Worm (Caenorhabditis elegans) whole organism, L4 larva: ENCODE data around the gene eelo-2.

Experiments used
- lin-1 ChIP-seq: fragments of 200-800 bp; sonication (Bioruptor generic); IDR thresholded peaks from 2 replicates; pipeline ENCODE4 v1.3.6; 2022; ENCODE audit warnings: missing genetic modification reagents, missing genetic modification characterization, missing compliant biosample characterization
- nhr-76 ChIP-seq: fragments of 150-350 bp; optimal IDR thresholded peaks from 2 replicates; lab custom pipeline; 2014; ENCODE audit warnings: missing biosample characterization, missing genetic modification characterization
- zfp-3 ChIP-seq: fragments of 200-800 bp; sonication (Bioruptor generic); conservative IDR thresholded peaks from 2 replicates; pipeline ENCODE4 v1.3.6; 2022; ENCODE audit warnings: missing genetic modification reagents, missing genetic modification characterization, missing compliant biosample characterization

- TF ChIP-seq nhr-76 (tag; lab: Kevin White, UChicago), result no peak
- peak; percentile 96 for TF ChIP-seq lin-1 (GFP tag; lab: Robert Waterston, UW)
- TF ChIP-seq zfp-3 (GFP tag; lab: Robert Waterston, UW), result no peak
These were observed 4.7 kb upstream of the eelo-2 start, which contains the start of gene ZK550.2 for ce11 chrIV:17245200-17245599.
